Worm (Caenorhabditis elegans): ENCODE measurements around the gene Y39E4B.10.

ce11 chrIII:13160636-13161035, 8.0 kb upstream of the Y39E4B.10 start:
- no peak for TF ChIP-seq alr-1 (tag; optimal IDR thresholded peaks at IDR 0.05)
- TF ChIP-seq nhr-12 (tag; optimal IDR thresholded peaks at IDR 0.05): no peak
- no peak for TF ChIP-seq mab-5 (tag; optimal IDR thresholded peaks at IDR 0.05)
- TF ChIP-seq skn-1 (tag; optimal IDR thresholded peaks at IDR 0.05): no peak
- no peak for TF ChIP-seq mdl-1 (tag; optimal IDR thresholded peaks at IDR 0.05)
- TF ChIP-seq nhr-77 (tag; optimal IDR thresholded peaks at IDR 0.05): no peak
- no peak for TF ChIP-seq nhr-129 (tag; optimal IDR thresholded peaks at IDR 0.05)
